Fruit fly (Drosophila melanogaster): ENCODE results near the gene side.

DNA sequence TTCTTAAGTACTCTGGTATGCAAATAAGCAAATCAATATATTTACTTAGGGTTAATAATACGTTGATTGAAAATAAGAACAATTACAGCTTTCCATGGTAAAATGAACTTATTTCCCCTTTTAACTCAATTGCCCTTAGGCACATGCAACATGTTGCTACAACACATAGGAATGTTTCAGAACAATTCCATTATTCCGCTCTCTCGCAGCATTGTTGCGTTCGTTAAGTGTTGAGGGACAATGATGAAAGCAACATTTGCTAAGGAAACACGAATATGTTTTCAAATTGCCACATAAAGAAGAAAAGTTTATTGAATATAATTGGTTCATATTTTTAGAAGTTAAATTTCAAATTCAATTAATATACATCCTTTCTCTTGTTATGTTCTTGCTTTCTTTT, 1.1 kb upstream of the side start:
- TF ChIP-seq Sin3A (optimal IDR thresholded peaks at IDR 0.05), result no peak
- TF ChIP-seq h (optimal IDR thresholded peaks at IDR 0.05), result no peak
- TF ChIP-seq psq (optimal IDR thresholded peaks at IDR 0.05), result no peak
- no peak for TF ChIP-seq Myc (optimal IDR thresholded peaks at IDR 0.05)

All from Kc167 (cell line).